Fruit fly (Drosophila melanogaster): Measurements from ENCODE around the gene CG18178.

The CG18178 gene

dm6 chr3L:9696650-9697526, 22.1 kb downstream of the CG18178 start, which contains the start of gene Prps (continued):
- TF ChIP-seq CG16813 (GFP tag; IDR thresholded peaks at IDR 0.05; ENCODE audit: partially characterized antibody), result no peak
- TF ChIP-seq CG2116 (GFP tag; optimal IDR thresholded peaks at IDR 0.05), result no peak
- TF ChIP-seq gro (GFP tag; optimal IDR thresholded peaks at IDR 0.05), result peak; percentile 87
- TF ChIP-seq ssp (GFP tag; IDR thresholded peaks at IDR 0.05), result peak; percentile 52
- no peak for TF ChIP-seq Lpt (GFP tag; optimal IDR thresholded peaks at IDR 0.05)
- peak; percentile 52; the same call in 1 of the 3 replicates for TF ChIP-seq CG2889 (GFP tag; IDR thresholded peaks at IDR 0.05)
- TF ChIP-seq en (GFP tag; optimal IDR thresholded peaks at IDR 0.05), result peak; percentile 77
- TF ChIP-seq CG13775 (GFP tag; optimal IDR thresholded peaks at IDR 0.05), result peak; percentile 51
- TF ChIP-seq NfI (GFP tag; optimal IDR thresholded peaks at IDR 0.05), result peak; percentile 74
- TF ChIP-seq NC2β (GFP tag; optimal IDR thresholded peaks at IDR 0.05), result peak; percentile 74
- TF ChIP-seq CG7839 (tag; optimal IDR thresholded peaks at IDR 0.05), result peak; percentile 76
- TF ChIP-seq Lim3 (GFP tag; IDR thresholded peaks at IDR 0.05), result no peak
- TF ChIP-seq Doc3 (GFP tag; IDR thresholded peaks at IDR 0.05; ENCODE audit: partially characterized antibody), result 0 out of 3 replicates have a peak, but pooled peaks have one; percentile 32
- no peak for TF ChIP-seq aop (GFP tag; IDR thresholded peaks at IDR 0.05)
- peak; percentile 33 for TF ChIP-seq emc (GFP tag; optimal IDR thresholded peaks at IDR 0.05)
- 0 out of 2 replicates have a peak, but pooled peaks have one; percentile 39 for TF ChIP-seq dati (GFP tag; IDR thresholded peaks at IDR 0.05)
- peak; percentile 52 for TF ChIP-seq CG9817 (tag; optimal IDR thresholded peaks at IDR 0.05)
- TF ChIP-seq CHES-1-like (GFP tag; optimal IDR thresholded peaks at IDR 0.05), result peak; percentile 78
- TF ChIP-seq Opbp (GFP tag; IDR thresholded peaks at IDR 0.05; ENCODE audit: partially characterized antibody), result no peak
- TF ChIP-seq Oli (tag; optimal IDR thresholded peaks at IDR 0.05), result peak; percentile 30
- peak; percentile 77; the same call in 2 of the 3 replicates for TF ChIP-seq CG6175 (GFP tag; IDR thresholded peaks at IDR 0.05)
- TF ChIP-seq ham (GFP tag; IDR thresholded peaks at IDR 0.05), result peak; percentile 18; the same call in 1 of the 2 replicates
- no peak for TF ChIP-seq ab (GFP tag; optimal IDR thresholded peaks at IDR 0.05)
- TF ChIP-seq CG16863 (GFP tag; optimal IDR thresholded peaks at IDR 0.05), result peak; percentile 70
- peak; percentile 82 for TF ChIP-seq PHDP (tag; optimal IDR thresholded peaks at IDR 0.05)
- TF ChIP-seq CG12155 (GFP tag; optimal IDR thresholded peaks at IDR 0.05), result peak; percentile 59
- TF ChIP-seq Max (GFP tag; optimal IDR thresholded peaks at IDR 0.05), result peak; percentile 68
- TF ChIP-seq Hmr (GFP tag; optimal IDR thresholded peaks at IDR 0.05), result peak; percentile 76
- TF ChIP-seq CG9876 (GFP tag; optimal IDR thresholded peaks at IDR 0.05), result peak; percentile 35
- peak; percentile 82 for TF ChIP-seq slbo (GFP tag; IDR thresholded peaks at IDR 0.05)
- TF ChIP-seq scrt (GFP tag; optimal IDR thresholded peaks at IDR 0.05), result peak; percentile 70
- TF ChIP-seq CG3847 (GFP tag; IDR thresholded peaks at IDR 0.05), result peak; percentile 60
- TF ChIP-seq Ada2b (GFP tag; IDR thresholded peaks at IDR 0.05), result peak; percentile 80
- peak; percentile 64 for TF ChIP-seq grau (tag; optimal IDR thresholded peaks at IDR 0.05)
- TF ChIP-seq run (tag; optimal IDR thresholded peaks at IDR 0.05), result peak; percentile 59
- peak; percentile 37 for TF ChIP-seq CG8290 (GFP tag; optimal IDR thresholded peaks at IDR 0.05)
- peak; percentile 36 to 94 for TF ChIP-seq CG8290 (tag; optimal IDR thresholded peaks at IDR 0.05)
- peak; percentile 49 for TF ChIP-seq CG6683 (GFP tag; optimal IDR thresholded peaks at IDR 0.05)
- TF ChIP-seq Oaz (GFP tag; IDR thresholded peaks at IDR 0.05), result no peak; the same call in 1 of the 2 replicates
- peak; percentile 42 for TF ChIP-seq CG11723 (GFP tag; optimal IDR thresholded peaks at IDR 0.05)
- no peak for TF ChIP-seq Hmx (GFP tag; optimal IDR thresholded peaks at IDR 0.05)
- TF ChIP-seq hkb (optimal IDR thresholded peaks at IDR 0.05), result no peak
- peak; percentile 85 for TF ChIP-seq hkb (GFP tag; IDR thresholded peaks at IDR 0.05)
- TF ChIP-seq CG34422 (GFP tag; IDR thresholded peaks at IDR 0.05), result peak; percentile 87
- peak; percentile 83 for TF ChIP-seq mirr (GFP tag; optimal IDR thresholded peaks at IDR 0.05)
- TF ChIP-seq dpn (GFP tag; optimal IDR thresholded peaks at IDR 0.05), result peak; percentile 78 to 83
- peak; percentile 75 for TF ChIP-seq CG17829 (tag; optimal IDR thresholded peaks at IDR 0.05)
- peak; percentile 53 for TF ChIP-seq CG18011 (GFP tag; optimal IDR thresholded peaks at IDR 0.05)
- TF ChIP-seq Dad (GFP tag; optimal IDR thresholded peaks at IDR 0.05), result peak; percentile 46

Measured in whole organism, embryonic.